Worm (Caenorhabditis elegans): ENCODE results near the gene C25E10.12.

Gene C25E10.12

DNA sequence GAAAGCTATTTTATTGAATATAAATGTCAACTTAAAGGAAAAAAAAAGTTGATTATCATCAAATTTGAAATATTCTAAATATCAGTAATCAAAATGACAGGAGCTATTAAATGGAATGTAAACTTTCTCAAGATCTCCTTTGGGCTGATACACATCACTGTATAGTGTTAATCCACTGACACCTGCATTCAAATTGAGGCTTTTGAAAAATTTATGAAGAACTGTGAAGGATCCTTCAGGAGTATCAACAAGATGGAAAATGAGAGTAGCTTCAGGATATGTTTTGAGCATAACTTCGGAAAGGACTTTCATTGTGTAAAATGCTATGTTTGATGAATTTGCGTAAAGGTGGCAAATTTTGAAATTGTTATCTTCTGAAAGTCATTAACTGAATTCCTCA is 35.0 kb upstream of the C25E10.12 start:
- TF ChIP-seq scrt-1 (GFP tag; IDR thresholded peaks at IDR 0.05), result no peak
- TF ChIP-seq ceh-36 (tag; optimal IDR thresholded peaks at IDR 0.05), result no peak
- TF ChIP-seq ets-7 (tag; optimal IDR thresholded peaks at IDR 0.05), result no peak
- no peak for TF ChIP-seq ceh-13 (GFP tag; optimal IDR thresholded peaks at IDR 0.05)
- no peak for TF ChIP-seq tra-4 (tag; optimal IDR thresholded peaks at IDR 0.05)
- no peak for TF ChIP-seq sea-1 (GFP tag; conservative IDR thresholded peaks at IDR 0.05)
- no peak for TF ChIP-seq hmbx-1 (tag; optimal IDR thresholded peaks at IDR 0.05)
- TF ChIP-seq tbx-37 (GFP tag; conservative IDR thresholded peaks at IDR 0.05), result no peak
- TF ChIP-seq flt-1 (GFP tag; IDR thresholded peaks at IDR 0.05), result no peak
- TF ChIP-seq F13C5.2 (tag; optimal IDR thresholded peaks at IDR 0.05), result no peak
- no peak for TF ChIP-seq hmg-4 (GFP tag; optimal IDR thresholded peaks at IDR 0.05)
- TF ChIP-seq ama-1 (optimal IDR thresholded peaks at IDR 0.05), result no peak
- no peak for TF ChIP-seq B0310.2 (tag; optimal IDR thresholded peaks at IDR 0.05)
- TF ChIP-seq hnd-1 (tag; optimal IDR thresholded peaks at IDR 0.05), result no peak
- no peak for TF ChIP-seq aly-1 (tag; optimal IDR thresholded peaks at IDR 0.05)
- TF ChIP-seq tbx-11 (GFP tag; IDR thresholded peaks at IDR 0.05), result no peak
- no peak for TF ChIP-seq pes-1 (GFP tag; IDR thresholded peaks at IDR 0.05)

DNA sequence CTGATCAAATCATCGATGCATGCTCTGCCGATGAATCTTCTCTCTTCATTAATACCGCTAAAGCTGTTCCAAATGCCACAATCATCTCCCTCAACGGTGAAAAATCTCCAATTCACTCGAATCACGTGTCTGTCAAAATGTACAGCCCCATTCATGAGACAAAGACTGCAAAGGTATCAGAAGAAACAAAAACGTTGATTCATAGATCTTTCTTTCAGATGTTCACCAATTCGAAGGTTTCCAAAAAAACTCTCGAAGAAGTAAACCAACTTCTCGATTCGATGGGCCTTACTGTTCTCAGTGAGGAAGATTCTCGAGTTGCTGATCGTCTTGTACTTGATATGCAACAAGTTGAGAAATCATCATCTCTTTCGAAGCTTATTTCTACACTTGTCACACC is 34.4 kb upstream of the C25E10.12 start:
- TF ChIP-seq aly-1 (tag; optimal IDR thresholded peaks at IDR 0.05), result no peak
- TF ChIP-seq hmbx-1 (tag; optimal IDR thresholded peaks at IDR 0.05), result no peak
- TF ChIP-seq ets-7 (tag; optimal IDR thresholded peaks at IDR 0.05), result no peak

- TF ChIP-seq B0310.2 (tag; optimal IDR thresholded peaks at IDR 0.05) (no peak), tbx-11 (GFP tag; IDR thresholded peaks at IDR 0.05) (no peak), pes-1 (GFP tag; IDR thresholded peaks at IDR 0.05) (no peak), hmbx-1 (tag; optimal IDR thresholded peaks at IDR 0.05) (no peak), flt-1 (GFP tag; IDR thresholded peaks at IDR 0.05) (no peak), F13C5.2 (tag; optimal IDR thresholded peaks at IDR 0.05) (peak; percentile 30), tra-4 (tag; optimal IDR thresholded peaks at IDR 0.05) (no peak), hmg-4 (GFP tag; optimal IDR thresholded peaks at IDR 0.05) (no peak), scrt-1 (GFP tag; IDR thresholded peaks at IDR 0.05) (no peak), ceh-13 (GFP tag; optimal IDR thresholded peaks at IDR 0.05) (no peak), ama-1 (optimal IDR thresholded peaks at IDR 0.05) (no peak), aly-1 (tag; optimal IDR thresholded peaks at IDR 0.05) (peak; percentile 24)
These were observed 33.5 kb upstream of the C25E10.12 start, which contains the start of gene F21C10.10 for ce11 chrV:9095613-9096317. Gene F21C10.10, plus strand, starts transcription at chrV:9096267.

DNA sequence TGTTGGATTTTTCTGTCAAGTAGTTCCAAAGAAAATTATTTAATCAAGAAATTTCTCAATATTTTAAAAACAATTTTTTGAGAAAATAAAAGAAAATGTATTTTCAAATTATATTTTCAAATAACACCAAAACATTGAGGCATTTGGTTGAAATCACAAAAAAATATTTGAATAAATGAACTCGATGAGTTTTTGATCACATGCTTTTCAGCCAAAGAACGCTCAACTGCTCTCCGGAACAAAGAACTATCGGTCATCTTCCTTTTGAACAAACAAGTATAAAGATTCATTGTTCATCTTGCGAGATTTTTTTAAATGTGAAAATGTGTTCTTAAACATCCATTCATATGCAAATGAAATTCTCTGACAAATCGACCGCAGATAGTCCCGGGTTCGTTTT is 32.7 kb upstream of the C25E10.12 start:
- TF ChIP-seq tra-4 (tag; optimal IDR thresholded peaks at IDR 0.05) (no peak), tbx-37 (GFP tag; conservative IDR thresholded peaks at IDR 0.05) (no peak), ets-7 (tag; optimal IDR thresholded peaks at IDR 0.05) (no peak), hmg-4 (GFP tag; optimal IDR thresholded peaks at IDR 0.05) (no peak), hnd-1 (tag; optimal IDR thresholded peaks at IDR 0.05) (no peak), ceh-36 (tag; optimal IDR thresholded peaks at IDR 0.05) (no peak)

- no peak for TF ChIP-seq hmbx-1 (tag; optimal IDR thresholded peaks at IDR 0.05)
- TF ChIP-seq hmg-4 (GFP tag; optimal IDR thresholded peaks at IDR 0.05), result no peak
- TF ChIP-seq hnd-1 (tag; optimal IDR thresholded peaks at IDR 0.05), result no peak
- no peak for TF ChIP-seq B0310.2 (tag; optimal IDR thresholded peaks at IDR 0.05)
- TF ChIP-seq ceh-13 (GFP tag; optimal IDR thresholded peaks at IDR 0.05), result no peak
- no peak for TF ChIP-seq aly-1 (tag; optimal IDR thresholded peaks at IDR 0.05)
- no peak for TF ChIP-seq tra-4 (tag; optimal IDR thresholded peaks at IDR 0.05)
- no peak for TF ChIP-seq flt-1 (GFP tag; IDR thresholded peaks at IDR 0.05)
- no peak for TF ChIP-seq pes-1 (GFP tag; IDR thresholded peaks at IDR 0.05)
- TF ChIP-seq ets-7 (tag; optimal IDR thresholded peaks at IDR 0.05), result no peak
These were observed 31.9 kb upstream of the C25E10.12 start for ce11 chrV:9094060-9094628.

DNA sequence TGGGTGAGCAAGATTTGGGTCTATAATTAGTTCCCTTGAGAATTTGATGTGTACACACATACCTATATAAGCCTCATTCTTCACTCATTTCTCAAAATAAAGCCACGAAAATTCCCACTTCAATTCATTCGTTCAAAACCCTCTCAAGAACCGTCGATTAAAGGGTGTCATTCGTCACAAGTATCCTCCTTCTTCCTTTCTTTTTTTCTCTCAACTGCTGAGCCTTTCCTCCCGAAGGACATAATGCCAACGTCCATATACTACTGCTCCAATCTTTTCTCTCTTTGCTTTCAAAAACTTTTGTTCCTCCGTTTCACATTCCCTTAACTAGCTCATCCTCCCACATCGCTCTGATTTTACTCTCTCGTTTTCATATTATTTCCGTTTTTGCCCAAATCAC is 30.0 kb upstream of the C25E10.12 start, which contains the start of gene T27E4.1:
Gene T27E4.1, plus strand, starts transcription at position 137 of the 400 bp plus-strand sequence.
- TF ChIP-seq pes-1 (GFP tag; IDR thresholded peaks at IDR 0.05) (no peak), scrt-1 (GFP tag; IDR thresholded peaks at IDR 0.05) (no peak), hnd-1 (tag; optimal IDR thresholded peaks at IDR 0.05) (no peak), flt-1 (GFP tag; IDR thresholded peaks at IDR 0.05) (no peak), sea-1 (GFP tag; conservative IDR thresholded peaks at IDR 0.05) (no peak), F13C5.2 (tag; optimal IDR thresholded peaks at IDR 0.05) (no peak), hmg-4 (GFP tag; optimal IDR thresholded peaks at IDR 0.05) (no peak), B0310.2 (tag; optimal IDR thresholded peaks at IDR 0.05) (no peak), aly-1 (tag; optimal IDR thresholded peaks at IDR 0.05) (no peak), hmbx-1 (tag; optimal IDR thresholded peaks at IDR 0.05) (no peak), ets-7 (tag; optimal IDR thresholded peaks at IDR 0.05) (no peak)

- TF ChIP-seq scrt-1 (GFP tag; IDR thresholded peaks at IDR 0.05) (peak; percentile 60; the same call in 1 of the 2 replicates), sea-1 (GFP tag; conservative IDR thresholded peaks at IDR 0.05) (0 out of 2 replicates have a peak, but pooled peaks have one; percentile 20), hmg-4 (GFP tag; optimal IDR thresholded peaks at IDR 0.05) (peak; percentile 0)
These were observed 28.9 kb upstream of the C25E10.12 start for ce11 chrV:9090824-9091798.

Measured in whole organism, early embryonic.